Worm (Caenorhabditis elegans): ENCODE results near the gene dsl-2.
A peak's percentile ranks its signal among the peaks of the same experiment; 100 is the strongest.

- TF ChIP-seq ztf-23 (GFP tag; IDR thresholded peaks at IDR 0.05) (0 out of 2 replicates have a peak, but pooled peaks have one; percentile 41), T22C8.4 (GFP tag; IDR thresholded peaks at IDR 0.05) (no peak), flt-1 (GFP tag; IDR thresholded peaks at IDR 0.05) (no peak)
Observed at ce11 chrIV:1239686-1240085, 34.9 kb upstream of the dsl-2 start, which contains the start of gene F38A1.8.

Data from whole organism, midembryonic.